Worm (Caenorhabditis elegans) whole organism, L1 larva: Measurements from ENCODE around the gene pink-1.

Source experiments
- C16A3.4 ChIP-seq: fragments of 150-350 bp; optimal IDR thresholded peaks from 2 replicates; lab custom pipeline; 2014; ENCODE audit warnings: missing biosample characterization, missing genetic modification characterization
- C34B4.2 ChIP-seq: sonication (generic microtip); optimal IDR thresholded peaks from 2 replicates; lab custom pipeline; 2017; ENCODE audit warnings: mild to moderate bottlenecking, missing genetic modification characterization, missing compliant biosample characterization
- F16B12.6 ChIP-seq: fragments of 150-350 bp; optimal IDR thresholded peaks from 2 replicates; lab custom pipeline; 2014; ENCODE audit warnings: missing biosample characterization, missing genetic modification characterization
- alr-1 ChIP-seq: fragments of 200-800 bp; sonication (Bioruptor generic); optimal IDR thresholded peaks from 2 replicates; lab custom pipeline; 2018; ENCODE audit warnings: borderline replicate concordance, mild to moderate bottlenecking, missing genetic modification characterization, missing compliant biosample characterization
- ceh-63 ChIP-seq: fragments of 200-800 bp; sonication (Bioruptor generic); optimal IDR thresholded peaks from 2 replicates; lab custom pipeline; 2018; ENCODE audit warnings: mild to moderate bottlenecking, missing genetic modification characterization, missing compliant biosample characterization
- ceh-82 ChIP-seq, 3 experiments: fragments of 150-350 bp in 1 of 3; sonication (generic microtip) in 2 of 3; optimal IDR thresholded peaks; 2 replicates each; lab custom pipeline; 2014 to 2017; ENCODE audit warnings: missing biosample characterization in 3 of 3, missing genetic modification characterization in 3 of 3
- ceh-88 ChIP-seq: fragments of 200-800 bp; sonication (Bioruptor generic); IDR thresholded peaks from 2 replicates; pipeline ENCODE4 v1.3.6; 2022; ENCODE audit warnings: missing genetic modification characterization, missing compliant biosample characterization
- ceh-90 ChIP-seq: sonication (generic microtip); optimal IDR thresholded peaks from 2 replicates; lab custom pipeline; 2016; ENCODE audit warnings: missing genetic modification characterization, missing compliant biosample characterization
- ces-1 ChIP-seq: fragments of 150-350 bp; optimal IDR thresholded peaks from 2 replicates; lab custom pipeline; 2014; ENCODE audit warnings: missing biosample characterization, missing genetic modification reagents, missing genetic modification characterization
- dpl-1 ChIP-seq, 3 experiments: fragments of 150-350 bp in 2 of 3; sonication (generic microtip) in 1 of 3; optimal IDR thresholded peaks; 2 replicates each; lab custom pipeline; 2014 to 2017; ENCODE audit warnings: missing biosample characterization in 3 of 3, missing genetic modification characterization in 3 of 3, missing genetic modification reagents in 3 of 3
- dsc-1 ChIP-seq: sonication (generic microtip); optimal IDR thresholded peaks from 2 replicates; lab custom pipeline; 2016; ENCODE audit warnings: mild to moderate bottlenecking, missing genetic modification characterization, missing compliant biosample characterization
- efl-3 ChIP-seq: fragments of 200-800 bp; sonication (Bioruptor generic); optimal IDR thresholded peaks from 2 replicates; lab custom pipeline; 2018; ENCODE audit warnings: mild to moderate bottlenecking, missing genetic modification characterization, missing compliant biosample characterization
- egl-13 ChIP-seq: sonication (generic microtip); optimal IDR thresholded peaks from 2 replicates; lab custom pipeline; 2016; ENCODE audit warnings: missing genotype, missing genetic modification reagents, missing genetic modification characterization, missing compliant biosample characterization
- egl-27 ChIP-seq, 2 experiments: fragments of 150-350 bp in 1 of 2; sonication (generic microtip); optimal IDR thresholded peaks; 3 replicates each; lab custom pipeline; 2017 to 2018; ENCODE audit warnings: missing biosample characterization in 2 of 2, missing genetic modification characterization in 2 of 2, missing genetic modification reagents in 2 of 2
- elt-2 ChIP-seq: sonication (generic microtip); optimal IDR thresholded peaks from 2 replicates; lab custom pipeline; 2016; ENCODE audit warnings: missing genetic modification characterization, mild to moderate bottlenecking, inconsistent platforms, missing compliant biosample characterization, missing genetic modification reagents
- elt-3 ChIP-seq, 6 experiments: fragments of 150-350 bp in 1 of 6; sonication (generic microtip); optimal IDR thresholded peaks; 2 replicates each; lab custom pipeline; 2017 to 2018; ENCODE audit warnings: missing biosample characterization in 6 of 6, missing genetic modification characterization in 6 of 6, inconsistent platforms in 1 of 6
- fkh-8 ChIP-seq: sonication (generic microtip); optimal IDR thresholded peaks from 2 replicates; lab custom pipeline; 2016; ENCODE audit warnings: mild to moderate bottlenecking, missing genetic modification characterization, missing compliant biosample characterization
- fos-1 ChIP-seq: fragments of 150-350 bp; optimal IDR thresholded peaks from 2 replicates; lab custom pipeline; 2014; ENCODE audit warnings: missing biosample characterization, missing genetic modification characterization
- hlh-4 ChIP-seq: sonication (generic microtip); optimal IDR thresholded peaks from 2 replicates; lab custom pipeline; 2016; ENCODE audit warnings: mild to moderate bottlenecking, missing genetic modification characterization, missing compliant biosample characterization
- hpl-2 ChIP-seq: fragments of 150-350 bp; optimal IDR thresholded peaks from 2 replicates; lab custom pipeline; 2014; ENCODE audit warnings: missing biosample characterization, missing genetic modification reagents, missing genetic modification characterization
- irx-1 ChIP-seq: sonication (generic microtip); optimal IDR thresholded peaks from 2 replicates; lab custom pipeline; 2016; ENCODE audit warnings: missing genetic modification characterization, missing compliant biosample characterization
- isw-1 ChIP-seq: fragments of 200-800 bp; sonication (Bioruptor generic); IDR thresholded peaks from 2 replicates; pipeline ENCODE4 v1.3.6; 2022; ENCODE audit warnings: missing genetic modification characterization, missing compliant biosample characterization
- jun-1 ChIP-seq: fragments of 150-350 bp; optimal IDR thresholded peaks from 2 replicates; lab custom pipeline; 2014; ENCODE audit warnings: missing biosample characterization, missing genetic modification reagents, missing genetic modification characterization
- lin-13 ChIP-seq: fragments of 150-350 bp; optimal IDR thresholded peaks from 2 replicates; lab custom pipeline; 2014; ENCODE audit warnings: missing biosample characterization, missing genetic modification reagents, missing genetic modification characterization
- lin-14 ChIP-seq: fragments of 200-800 bp; sonication (Bioruptor generic); optimal IDR thresholded peaks from 2 replicates; lab custom pipeline; 2018; ENCODE audit warnings: mild to moderate bottlenecking, missing genetic modification characterization, moderate library complexity, missing compliant biosample characterization
- lin-15B ChIP-seq: fragments of 150-350 bp; sonication (generic microtip); optimal IDR thresholded peaks from 3 replicates; lab custom pipeline; 2014; ENCODE audit warnings: missing biosample characterization, missing genetic modification characterization
- mab-9 ChIP-seq: fragments of 200-800 bp; sonication (Bioruptor generic); IDR thresholded peaks from 2 replicates; pipeline ENCODE4 v1.3.6; 2022; ENCODE audit warnings: missing genetic modification reagents, missing genetic modification characterization, missing compliant biosample characterization
- mef-2 ChIP-seq: fragments of 150-350 bp; optimal IDR thresholded peaks from 2 replicates; lab custom pipeline; 2014; ENCODE audit warnings: missing biosample characterization, missing genetic modification characterization
- mep-1 ChIP-seq: fragments of 150-350 bp; optimal IDR thresholded peaks from 2 replicates; lab custom pipeline; 2014; ENCODE audit warnings: missing biosample characterization, missing genetic modification characterization
- nhr-11 ChIP-seq: fragments of 150-350 bp; optimal IDR thresholded peaks from 2 replicates; lab custom pipeline; 2014; ENCODE audit warnings: missing biosample characterization, missing genetic modification characterization
- nhr-12 ChIP-seq: sonication (generic microtip); optimal IDR thresholded peaks from 2 replicates; lab custom pipeline; 2017; ENCODE audit warnings: missing biosample characterization, missing genetic modification characterization
- nhr-47 ChIP-seq: sonication (generic microtip); optimal IDR thresholded peaks from 2 replicates; lab custom pipeline; 2016; ENCODE audit warnings: mild to moderate bottlenecking, missing genetic modification characterization, moderate library complexity, missing compliant biosample characterization
- nhr-71 ChIP-seq: sonication (generic microtip); optimal IDR thresholded peaks from 2 replicates; lab custom pipeline; 2016; ENCODE audit warnings: mild to moderate bottlenecking, missing genetic modification characterization, moderate library complexity, missing compliant biosample characterization
- nhr-77 ChIP-seq: fragments of 150-350 bp; optimal IDR thresholded peaks from 2 replicates; lab custom pipeline; 2014; ENCODE audit warnings: missing biosample characterization, missing genetic modification characterization
- nhr-84 ChIP-seq: sonication (generic microtip); optimal IDR thresholded peaks from 2 replicates; lab custom pipeline; 2017; ENCODE audit warnings: missing biosample characterization, missing genetic modification characterization
- nhr-90 ChIP-seq: sonication (generic microtip); optimal IDR thresholded peaks from 2 replicates; lab custom pipeline; 2016; ENCODE audit warnings: mild to moderate bottlenecking, missing genetic modification characterization, missing compliant biosample characterization; ENCODE audit not compliant: poor library complexity
- pag-3 ChIP-seq: sonication (generic microtip); optimal IDR thresholded peaks from 2 replicates; lab custom pipeline; 2017; ENCODE audit warnings: missing genetic modification characterization, mild to moderate bottlenecking, missing compliant biosample characterization, antibody characterized with exemption, borderline replicate concordance; ENCODE audit not compliant: insufficient read depth
- pax-3 ChIP-seq: fragments of 200-800 bp; sonication (Bioruptor generic); optimal IDR thresholded peaks from 2 replicates; lab custom pipeline; 2018; ENCODE audit warnings: mild to moderate bottlenecking, missing genetic modification characterization, moderate library complexity, missing compliant biosample characterization
- pqm-1 ChIP-seq: sonication (generic microtip); optimal IDR thresholded peaks from 3 replicates; lab custom pipeline; 2017; ENCODE audit warnings: missing biosample characterization, missing genetic modification characterization
- snu-23 ChIP-seq: sonication (generic microtip); optimal IDR thresholded peaks from 2 replicates; lab custom pipeline; 2016; ENCODE audit warnings: missing genetic modification characterization, missing compliant biosample characterization
- sox-4 ChIP-seq: sonication (generic microtip); optimal IDR thresholded peaks from 2 replicates; lab custom pipeline; 2016; ENCODE audit warnings: missing genetic modification characterization, missing compliant biosample characterization
- sup-37 ChIP-seq: fragments of 200-800 bp; sonication (Bioruptor generic); optimal IDR thresholded peaks from 2 replicates; lab custom pipeline; 2018; ENCODE audit warnings: mild to moderate bottlenecking, missing genetic modification characterization, missing compliant biosample characterization
- tbx-2 ChIP-seq: sonication (generic microtip); optimal IDR thresholded peaks from 2 replicates; lab custom pipeline; 2016; ENCODE audit warnings: missing genetic modification characterization, missing compliant biosample characterization
- unc-130 ChIP-seq: fragments of 150-350 bp; optimal IDR thresholded peaks from 2 replicates; lab custom pipeline; 2017; ENCODE audit warnings: missing biosample characterization, missing genetic modification characterization, inconsistent platforms
- unc-30 ChIP-seq: sonication (generic microtip); optimal IDR thresholded peaks from 2 replicates; lab custom pipeline; 2017; ENCODE audit warnings: missing biosample characterization, missing genetic modification characterization
- unc-62 ChIP-seq: fragments of 150-350 bp; optimal IDR thresholded peaks from 2 replicates; lab custom pipeline; 2014; ENCODE audit warnings: missing biosample characterization, missing genetic modification reagents, missing genetic modification characterization
- unc-86 ChIP-seq: sonication (generic microtip); optimal IDR thresholded peaks from 2 replicates; lab custom pipeline; 2016; ENCODE audit warnings: missing genetic modification characterization, missing compliant biosample characterization
- zip-4 ChIP-seq: fragments of 200-800 bp; sonication (Bioruptor generic); optimal IDR thresholded peaks from 2 replicates; lab custom pipeline; 2018; ENCODE audit warnings: mild to moderate bottlenecking, missing genetic modification characterization, moderate library complexity, missing compliant biosample characterization
- ztf-11 ChIP-seq, 2 experiments: sonication (generic microtip); optimal IDR thresholded peaks; 2 replicates each; lab custom pipeline; 2016 to 2017; ENCODE audit warnings: missing genetic modification characterization in 2 of 2, missing biosample characterization in 1 of 2, missing compliant biosample characterization in 1 of 2
- ztf-4 ChIP-seq: fragments of 150-350 bp; optimal IDR thresholded peaks from 2 replicates; lab custom pipeline; 2014; ENCODE audit warnings: missing biosample characterization, missing genetic modification characterization

Gene pink-1

ce11 chrII:5373275-5374047 lies 22.0 kb downstream of the pink-1 start, which contains the start of the genes agt-2 and F09E5.3 (continued):
- TF ChIP-seq ztf-11 (tag; optimal IDR thresholded peaks at IDR 0.05; lab: Kevin White, UChicago) (peak in 1 of 2 experiments; percentile 81), nhr-11 (tag; lab: Kevin White, UChicago) (peak; percentile 81), ceh-82 (tag; optimal IDR thresholded peaks at IDR 0.05; lab: Kevin White, UChicago) (peak; percentile 92 to 95 (median 93)), ceh-63 (GFP tag; lab: Kevin White, UChicago) (no peak), nhr-47 (tag; lab: Kevin White, UChicago) (peak; percentile 96), efl-3 (peak; percentile 21), ztf-4 (peak; percentile 91), nhr-90 (peak; percentile 91), mab-9 (GFP tag; lab: Robert Waterston, UW) (peak; percentile 88), sox-4 (tag; lab: Kevin White, UChicago) (peak; percentile 77), unc-30 (tag; lab: Kevin White, UChicago) (no peak), lin-15B (tag; lab: Kevin White, UChicago) (peak; percentile 82), pag-3 (tag; lab: Kevin White, UChicago) (no peak), C16A3.4 (peak; percentile 95), zip-4 (GFP tag; lab: Kevin White, UChicago) (peak; percentile 81), ceh-90 (tag; lab: Kevin White, UChicago) (peak; percentile 37), snu-23 (GFP tag; lab: Kevin White, UChicago) (peak; percentile 98), F16B12.6 (peak; percentile 76), mef-2 (tag; lab: Kevin White, UChicago) (peak; percentile 28), nhr-77 (tag; lab: Kevin White, UChicago) (peak; percentile 86), dsc-1 (tag; lab: Kevin White, UChicago) (peak; percentile 95), fkh-8 (tag; lab: Kevin White, UChicago) (peak; percentile 92), egl-27 (tag; optimal IDR thresholded peaks at IDR 0.05; lab: Kevin White, UChicago) (peak; percentile 1 to 14), elt-3 (tag; optimal IDR thresholded peaks at IDR 0.05; lab: Kevin White, UChicago) (peak in 3 of 6 experiments; percentile 43 to 81 (median 77)), hlh-4 (tag; lab: Kevin White, UChicago) (no peak), tbx-2 (peak; percentile 94), irx-1 (tag; lab: Kevin White, UChicago) (peak; percentile 91), dpl-1 (GFP tag; optimal IDR thresholded peaks at IDR 0.05; lab: Kevin White, UChicago) (peak; percentile 88 to 91 (median 90)), pax-3 (tag; lab: Kevin White, UChicago) (peak; percentile 83), lin-13 (GFP tag; lab: Kevin White, UChicago) (peak; percentile 88), elt-2 (tag; lab: Kevin White, UChicago) (peak; percentile 82), jun-1 (tag; lab: Kevin White, UChicago) (peak; percentile 89), hpl-2 (GFP tag; lab: Kevin White, UChicago) (peak; percentile 63), nhr-12 (no peak), egl-13 (tag; lab: Kevin White, UChicago) (peak; percentile 84), ceh-88 (peak; percentile 78), fos-1 (tag; lab: Kevin White, UChicago) (peak; percentile 89), unc-130 (tag; lab: Kevin White, UChicago) (peak; percentile 95), nhr-71 (tag; lab: Kevin White, UChicago) (peak; percentile 97), nhr-84 (no peak), lin-14 (peak; percentile 96), pqm-1 (tag; lab: Kevin White, UChicago) (no peak), mep-1 (peak; percentile 98), unc-62 (no peak), unc-86 (tag; lab: Kevin White, UChicago) (peak; percentile 93), isw-1 (GFP tag; lab: Robert Waterston, UW) (peak; percentile 86), alr-1 (tag; lab: Kevin White, UChicago) (no peak), ces-1 (GFP tag; lab: Kevin White, UChicago) (no peak), C34B4.2 (tag; lab: Kevin White, UChicago) (no peak), sup-37 (GFP tag; lab: Kevin White, UChicago) (peak; percentile 79)
